Worm (Caenorhabditis elegans) whole organism, mixed stage, embryonic: ENCODE data around the gene ZK84.4.

Experiments
- blmp-1 ChIP-seq: fragments of 150-350 bp; optimal IDR thresholded peaks from 2 replicates; lab custom pipeline; 2014; ENCODE audit warnings: missing biosample characterization, missing genetic modification characterization
- elt-1 ChIP-seq: sonication (generic microtip); optimal IDR thresholded peaks from 2 replicates; lab custom pipeline; 2017; ENCODE audit warnings: missing genetic modification characterization, mild to moderate bottlenecking, missing compliant biosample characterization, antibody characterized with exemption, moderate library complexity, borderline replicate concordance; ENCODE audit not compliant: insufficient read depth
- lsy-2 ChIP-seq: fragments of 150-350 bp; optimal IDR thresholded peaks from 2 replicates; lab custom pipeline; 2014; ENCODE audit warnings: missing biosample characterization, missing genetic modification characterization
- mab-5 ChIP-seq: fragments of 150-350 bp; optimal IDR thresholded peaks from 2 replicates; lab custom pipeline; 2014; ENCODE audit warnings: missing biosample characterization, missing genetic modification characterization
- nhr-237 ChIP-seq: fragments of 150-350 bp; optimal IDR thresholded peaks from 2 replicates; lab custom pipeline; 2014; ENCODE audit warnings: missing biosample characterization, missing genetic modification characterization
- nhr-76 ChIP-seq: sonication (generic microtip); optimal IDR thresholded peaks from 2 replicates; lab custom pipeline; 2017; ENCODE audit warnings: missing biosample characterization, missing genetic modification characterization
- pha-4 ChIP-seq: fragments of 150-350 bp; optimal IDR thresholded peaks from 2 replicates; lab custom pipeline; 2018; ENCODE audit warnings: missing biosample characterization, missing genetic modification reagents, missing genetic modification characterization
- unc-39 ChIP-seq: fragments of 150-350 bp; optimal IDR thresholded peaks from 2 replicates; lab custom pipeline; 2014; ENCODE audit warnings: missing biosample characterization, missing genetic modification characterization
- ztf-11 ChIP-seq: fragments of 150-350 bp; optimal IDR thresholded peaks from 2 replicates; lab custom pipeline; 2014; ENCODE audit warnings: missing biosample characterization, missing genetic modification characterization

DNA sequence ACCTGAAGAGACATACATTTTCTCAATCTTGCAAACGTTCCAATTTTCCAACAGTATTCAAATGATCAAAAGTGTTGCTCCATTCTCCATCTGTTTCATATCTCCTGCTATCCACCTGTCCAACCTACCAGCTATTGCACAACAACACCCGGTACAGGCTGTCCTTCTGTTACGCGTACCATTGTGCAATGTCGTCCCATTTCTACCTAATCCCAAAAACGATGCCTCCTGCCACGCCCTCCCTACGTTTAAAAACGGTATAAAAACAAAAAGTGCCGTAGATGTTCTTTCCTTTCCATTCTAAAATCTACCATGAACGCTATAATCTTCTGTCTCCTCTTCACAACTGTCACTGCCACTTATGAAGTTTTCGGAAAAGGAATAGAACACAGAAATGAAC is 20.6 kb downstream of the ZK84.4 start, which contains the start of gene ins-2:
- no peak for TF ChIP-seq blmp-1 (tag; lab: Kevin White, UChicago)
- TF ChIP-seq nhr-76 (tag; lab: Kevin White, UChicago): no peak
- no peak for TF ChIP-seq mab-5 (tag; lab: Kevin White, UChicago)
- TF ChIP-seq unc-39: no peak
- TF ChIP-seq ztf-11: no peak
- TF ChIP-seq lsy-2 (tag; lab: Kevin White, UChicago): no peak
- TF ChIP-seq nhr-237 (tag; lab: Kevin White, UChicago): no peak
- TF ChIP-seq pha-4 (tag; lab: Kevin White, UChicago): no peak
- TF ChIP-seq elt-1: no peak
